Worm (Caenorhabditis elegans) whole organism, L1 larva: ENCODE results near the gene nep-18.
"Not testable (repeated sequence)": the region's sequence is repeated elsewhere in the genome, so short reads cannot be mapped to it uniquely, and the experiment has no call there.

Experiments used
- C16A3.4 ChIP-seq: fragments of 150-350 bp; optimal IDR thresholded peaks from 2 replicates; lab custom pipeline; 2014; ENCODE audit warnings: missing biosample characterization, missing genetic modification characterization
- F16B12.6 ChIP-seq: fragments of 150-350 bp; optimal IDR thresholded peaks from 2 replicates; lab custom pipeline; 2014; ENCODE audit warnings: missing biosample characterization, missing genetic modification characterization
- ama-1 ChIP-seq: fragments of 150-350 bp; optimal IDR thresholded peaks from 2 replicates; lab custom pipeline; 2014
- blmp-1 ChIP-seq: fragments of 150-350 bp; optimal IDR thresholded peaks from 2 replicates; lab custom pipeline; 2014; ENCODE audit warnings: missing biosample characterization, missing genetic modification characterization
- ceh-8 ChIP-seq: fragments of 200-800 bp; sonication (Bioruptor generic); optimal IDR thresholded peaks from 2 replicates; lab custom pipeline; 2018; ENCODE audit warnings: mild to moderate bottlenecking, missing genetic modification characterization, moderate library complexity, missing compliant biosample characterization
- ceh-82 ChIP-seq, 3 experiments: fragments of 150-350 bp in 1 of 3; sonication (generic microtip) in 2 of 3; optimal IDR thresholded peaks; 2 replicates each; lab custom pipeline; 2014 to 2017; ENCODE audit warnings: missing biosample characterization in 3 of 3, missing genetic modification characterization in 3 of 3
- ces-1 ChIP-seq: fragments of 150-350 bp; optimal IDR thresholded peaks from 2 replicates; lab custom pipeline; 2014; ENCODE audit warnings: missing biosample characterization, missing genetic modification reagents, missing genetic modification characterization
- dpl-1 ChIP-seq, 3 experiments: fragments of 150-350 bp in 2 of 3; sonication (generic microtip) in 1 of 3; optimal IDR thresholded peaks; 2 replicates each; lab custom pipeline; 2014 to 2017; ENCODE audit warnings: missing biosample characterization in 3 of 3, missing genetic modification characterization in 3 of 3, missing genetic modification reagents in 3 of 3
- efl-1 ChIP-seq, 4 experiments: fragments of 150-350 bp; optimal IDR thresholded peaks in 3 of 4; peaks in 1 of 4; 1 replicate in 1 of 4; 2 replicates in 3 of 4; lab custom pipeline; 2014; ENCODE audit warnings: missing biosample characterization in 2 of 4, missing genetic modification characterization in 2 of 4, missing genetic modification reagents in 2 of 4
- efl-3 ChIP-seq: fragments of 200-800 bp; sonication (Bioruptor generic); optimal IDR thresholded peaks from 2 replicates; lab custom pipeline; 2018; ENCODE audit warnings: mild to moderate bottlenecking, missing genetic modification characterization, missing compliant biosample characterization
- egl-13 ChIP-seq: sonication (generic microtip); optimal IDR thresholded peaks from 2 replicates; lab custom pipeline; 2016; ENCODE audit warnings: missing genotype, missing genetic modification reagents, missing genetic modification characterization, missing compliant biosample characterization
- elt-2 ChIP-seq: sonication (generic microtip); optimal IDR thresholded peaks from 2 replicates; lab custom pipeline; 2016; ENCODE audit warnings: missing genetic modification characterization, mild to moderate bottlenecking, inconsistent platforms, missing compliant biosample characterization, missing genetic modification reagents
- ets-5 ChIP-seq: fragments of 200-800 bp; sonication (Bioruptor generic); IDR thresholded peaks from 2 replicates; pipeline ENCODE4 v1.3.6; 2022; ENCODE audit warnings: missing genetic modification characterization, missing compliant biosample characterization
- fkh-4 ChIP-seq: sonication (generic microtip); optimal IDR thresholded peaks from 2 replicates; lab custom pipeline; 2016; ENCODE audit warnings: missing compliant biosample characterization, missing genetic modification characterization, borderline replicate concordance
- fos-1 ChIP-seq: fragments of 150-350 bp; optimal IDR thresholded peaks from 2 replicates; lab custom pipeline; 2014; ENCODE audit warnings: missing biosample characterization, missing genetic modification characterization
- grh-1 ChIP-seq: fragments of 200-800 bp; sonication (Bioruptor generic); IDR thresholded peaks from 2 replicates; pipeline ENCODE4 v1.3.6; 2022; ENCODE audit warnings: missing genetic modification reagents, missing genetic modification characterization, missing compliant biosample characterization
- jun-1 ChIP-seq: fragments of 150-350 bp; optimal IDR thresholded peaks from 2 replicates; lab custom pipeline; 2014; ENCODE audit warnings: missing biosample characterization, missing genetic modification reagents, missing genetic modification characterization
- lin-15B ChIP-seq: fragments of 150-350 bp; sonication (generic microtip); optimal IDR thresholded peaks from 3 replicates; lab custom pipeline; 2014; ENCODE audit warnings: missing biosample characterization, missing genetic modification characterization
- lin-35 ChIP-seq, 2 experiments: fragments of 150-350 bp; optimal IDR thresholded peaks; 2 replicates each; lab custom pipeline; 2014; ENCODE audit warnings: missing biosample characterization in 2 of 2, missing genetic modification characterization in 2 of 2, missing genetic modification reagents in 2 of 2
- lir-3 ChIP-seq: sonication (generic microtip); optimal IDR thresholded peaks from 2 replicates; lab custom pipeline; 2016; ENCODE audit warnings: mild to moderate bottlenecking, missing genetic modification characterization, moderate library complexity, missing compliant biosample characterization; ENCODE audit not compliant: poor library complexity
- mdl-1 ChIP-seq, 2 experiments: fragments of 150-350 bp; optimal IDR thresholded peaks; 2 replicates each; lab custom pipeline; 2014 to 2017; ENCODE audit warnings: missing biosample characterization in 2 of 2, missing genetic modification characterization in 2 of 2, inconsistent platforms in 1 of 2
- mef-2 ChIP-seq: fragments of 150-350 bp; optimal IDR thresholded peaks from 2 replicates; lab custom pipeline; 2014; ENCODE audit warnings: missing biosample characterization, missing genetic modification characterization
- nhr-11 ChIP-seq: fragments of 150-350 bp; optimal IDR thresholded peaks from 2 replicates; lab custom pipeline; 2014; ENCODE audit warnings: missing biosample characterization, missing genetic modification characterization
- nhr-19 ChIP-seq: fragments of 200-800 bp; sonication (Bioruptor generic); conservative IDR thresholded peaks from 2 replicates; pipeline ENCODE4 v1.3.6; 2022; ENCODE audit warnings: missing genetic modification characterization, missing compliant biosample characterization
- nhr-20 ChIP-seq: sonication (generic microtip); optimal IDR thresholded peaks from 2 replicates; lab custom pipeline; 2016; ENCODE audit warnings: mild to moderate bottlenecking, missing genetic modification characterization, missing compliant biosample characterization
- nhr-76 ChIP-seq: sonication (generic microtip); optimal IDR thresholded peaks from 2 replicates; lab custom pipeline; 2017; ENCODE audit warnings: missing biosample characterization, missing genetic modification characterization
- nhr-77 ChIP-seq: fragments of 150-350 bp; optimal IDR thresholded peaks from 2 replicates; lab custom pipeline; 2014; ENCODE audit warnings: missing biosample characterization, missing genetic modification characterization
- nhr-84 ChIP-seq: sonication (generic microtip); optimal IDR thresholded peaks from 2 replicates; lab custom pipeline; 2017; ENCODE audit warnings: missing biosample characterization, missing genetic modification characterization
- nhr-90 ChIP-seq: sonication (generic microtip); optimal IDR thresholded peaks from 2 replicates; lab custom pipeline; 2016; ENCODE audit warnings: mild to moderate bottlenecking, missing genetic modification characterization, missing compliant biosample characterization; ENCODE audit not compliant: poor library complexity
- pag-3 ChIP-seq: sonication (generic microtip); optimal IDR thresholded peaks from 2 replicates; lab custom pipeline; 2017; ENCODE audit warnings: missing genetic modification characterization, mild to moderate bottlenecking, missing compliant biosample characterization, antibody characterized with exemption, borderline replicate concordance; ENCODE audit not compliant: insufficient read depth
- rnt-1 ChIP-seq: sonication (generic microtip); optimal IDR thresholded peaks from 2 replicates; lab custom pipeline; 2016; ENCODE audit warnings: mild to moderate bottlenecking, missing genetic modification characterization, moderate library complexity, missing compliant biosample characterization
- skn-1 ChIP-seq: fragments of 150-350 bp; optimal IDR thresholded peaks from 2 replicates; lab custom pipeline; 2014; ENCODE audit warnings: missing biosample characterization, missing genetic modification characterization
- snpc-4 ChIP-seq: fragments of 150-350 bp; optimal IDR thresholded peaks from 2 replicates; lab custom pipeline; 2014; ENCODE audit warnings: missing biosample characterization, missing genetic modification characterization
- snu-23 ChIP-seq: sonication (generic microtip); optimal IDR thresholded peaks from 2 replicates; lab custom pipeline; 2016; ENCODE audit warnings: missing genetic modification characterization, missing compliant biosample characterization
- sox-4 ChIP-seq: sonication (generic microtip); optimal IDR thresholded peaks from 2 replicates; lab custom pipeline; 2016; ENCODE audit warnings: missing genetic modification characterization, missing compliant biosample characterization
- tbx-2 ChIP-seq: sonication (generic microtip); optimal IDR thresholded peaks from 2 replicates; lab custom pipeline; 2016; ENCODE audit warnings: missing genetic modification characterization, missing compliant biosample characterization
- tlp-1 ChIP-seq: fragments of 150-350 bp; optimal IDR thresholded peaks from 2 replicates; lab custom pipeline; 2014; ENCODE audit warnings: missing biosample characterization, missing genetic modification characterization
- unc-30 ChIP-seq: sonication (generic microtip); optimal IDR thresholded peaks from 2 replicates; lab custom pipeline; 2017; ENCODE audit warnings: missing biosample characterization, missing genetic modification characterization
- vab-15 ChIP-seq: sonication (generic microtip); optimal IDR thresholded peaks from 2 replicates; lab custom pipeline; 2017; ENCODE audit warnings: missing genotype, mild to moderate bottlenecking, missing genetic modification characterization, missing compliant biosample characterization
- xbp-1 ChIP-seq: sonication (generic microtip); optimal IDR thresholded peaks from 2 replicates; lab custom pipeline; 2016; ENCODE audit warnings: missing genetic modification characterization, missing compliant biosample characterization
- zag-1 ChIP-seq: fragments of 150-350 bp; optimal IDR thresholded peaks from 2 replicates; lab custom pipeline; 2014; ENCODE audit warnings: missing biosample characterization, missing genetic modification characterization
- ztf-4 ChIP-seq: fragments of 150-350 bp; optimal IDR thresholded peaks from 2 replicates; lab custom pipeline; 2014; ENCODE audit warnings: missing biosample characterization, missing genetic modification characterization

The nep-18 gene

ce11 chrII:2600176-2600575 is 36.3 kb upstream of the nep-18 start, which contains the start of gene F33H12.1:
F33H12.1 (plus strand) TSS chrII:2600476.
- not testable (repeated sequence) for TF ChIP-seq lir-3 (tag; lab: Kevin White, UChicago); ceh-82 (tag; optimal IDR thresholded peaks at IDR 0.05; lab: Kevin White, UChicago); nhr-76 (tag; lab: Kevin White, UChicago)

ce11 chrII:2586861-2587554 is 23.1 kb upstream of the nep-18 start, which contains the start of the genes F33H12.7 and sri-39:
F33H12.7 (minus strand) TSS chrII:2586911.
sri-39 (plus strand) TSS chrII:2587504.
- TF ChIP-seq ets-5 (GFP tag; lab: Robert Waterston, UW), result no peak
- no peak for TF ChIP-seq mef-2
- TF ChIP-seq jun-1 (tag; lab: Kevin White, UChicago), result peak; percentile 52
- TF ChIP-seq nhr-20 (tag; lab: Kevin White, UChicago), result no peak
- TF ChIP-seq sox-4 (tag; lab: Kevin White, UChicago), result no peak
- TF ChIP-seq egl-13 (tag; lab: Kevin White, UChicago), result no peak
- no peak for TF ChIP-seq tlp-1 (tag; lab: Kevin White, UChicago)
- TF ChIP-seq ces-1, result no peak
- TF ChIP-seq lin-15B (tag; lab: Kevin White, UChicago), result no peak
- no peak for TF ChIP-seq F16B12.6 (tag; lab: Kevin White, UChicago)
- no peak for TF ChIP-seq C16A3.4 (tag; lab: Kevin White, UChicago)
- TF ChIP-seq unc-30 (tag; lab: Kevin White, UChicago), result no peak
- TF ChIP-seq mdl-1 (tag; optimal IDR thresholded peaks at IDR 0.05; lab: Kevin White, UChicago), result no peak
- TF ChIP-seq skn-1 (tag; lab: Kevin White, UChicago), result no peak
- TF ChIP-seq xbp-1 (tag; lab: Kevin White, UChicago), result no peak
- no peak for TF ChIP-seq rnt-1 (tag; lab: Kevin White, UChicago)
- TF ChIP-seq lin-35 (GFP tag; optimal IDR thresholded peaks at IDR 0.05; lab: Kevin White, UChicago), result peak in 1 of 2 experiments; percentile 12
- TF ChIP-seq blmp-1, result no peak
- peak; percentile 96 for TF ChIP-seq elt-2 (tag; lab: Kevin White, UChicago)
- no peak for TF ChIP-seq snu-23
- no peak for TF ChIP-seq vab-15 (tag; lab: Kevin White, UChicago)
- TF ChIP-seq tbx-2 (tag; lab: Kevin White, UChicago), result no peak
- no peak for TF ChIP-seq dpl-1 (GFP tag; optimal IDR thresholded peaks at IDR 0.05; lab: Kevin White, UChicago)
- TF ChIP-seq pag-3 (tag; lab: Kevin White, UChicago), result no peak
- no peak for TF ChIP-seq ztf-4 (tag; lab: Kevin White, UChicago)
- no peak for TF ChIP-seq fkh-4
- no peak for TF ChIP-seq fos-1 (tag; lab: Kevin White, UChicago)
- TF ChIP-seq nhr-90, result no peak
- no peak for TF ChIP-seq ama-1 (lab: Kevin White, UChicago)
- TF ChIP-seq nhr-19 (GFP tag; lab: Robert Waterston, UW), result no peak
- no peak for TF ChIP-seq efl-3
- TF ChIP-seq grh-1 (GFP tag; lab: Robert Waterston, UW), result no peak
- no peak for TF ChIP-seq efl-1 (optimal IDR thresholded peaks at IDR 0.05; lab: Kevin White, UChicago)
- TF ChIP-seq efl-1 (GFP tag; optimal IDR thresholded peaks at IDR 0.05 in 1 of 2; lab: Kevin White, UChicago), result peak in 1 of 2 experiments; percentile 74
- no peak for TF ChIP-seq nhr-11 (tag; lab: Kevin White, UChicago)

ce11 chrII:2585493-2585892 is 21.6 kb upstream of the nep-18 start, which contains the start of gene sri-36:
sri-36 (minus strand) TSS chrII:2585593.
- TF ChIP-seq ceh-8 (GFP tag; lab: Kevin White, UChicago), result no peak
- no peak for TF ChIP-seq ama-1 (lab: Kevin White, UChicago)
- TF ChIP-seq sox-4 (tag; lab: Kevin White, UChicago), result no peak
- no peak for TF ChIP-seq nhr-77 (tag; lab: Kevin White, UChicago)
- TF ChIP-seq dpl-1 (GFP tag; optimal IDR thresholded peaks at IDR 0.05; lab: Kevin White, UChicago), result no peak
- TF ChIP-seq snpc-4, result no peak
- no peak for TF ChIP-seq nhr-84 (tag; lab: Kevin White, UChicago)
- no peak for TF ChIP-seq zag-1 (tag; lab: Kevin White, UChicago)
- TF ChIP-seq, all 84 proteins: peak for 0
